Worm (Caenorhabditis elegans) whole organism, midembryonic: ENCODE measurements around the gene Y54G2A.50.

Experiments
- T22C8.4 ChIP-seq: fragments of 200-800 bp; sonication (Bioruptor generic); IDR thresholded peaks from 2 replicates; pipeline ENCODE4 v1.3.6; 2022; ENCODE audit warnings: missing genetic modification characterization, missing compliant biosample characterization
- flt-1 ChIP-seq: fragments of 200-800 bp; sonication (Bioruptor generic); IDR thresholded peaks from 2 replicates; pipeline ENCODE4 v1.3.6; 2022; ENCODE audit warnings: missing genetic modification characterization, missing compliant biosample characterization
- klf-2 ChIP-seq: fragments of 200-800 bp; sonication (Bioruptor generic); conservative IDR thresholded peaks from 2 replicates; pipeline ENCODE4 v1.3.6; 2022; ENCODE audit warnings: missing genetic modification reagents, missing genetic modification characterization, missing compliant biosample characterization
- med-1 ChIP-seq: sonication (generic microtip); optimal IDR thresholded peaks from 2 replicates; lab custom pipeline; 2017; ENCODE audit warnings: missing genetic modification characterization, mild to moderate bottlenecking, missing compliant biosample characterization, antibody characterized with exemption, missing genetic modification reagents; ENCODE audit not compliant: insufficient read depth
- ztf-29 ChIP-seq: fragments of 200-800 bp; sonication (Bioruptor generic); IDR thresholded peaks from 2 replicates; pipeline ENCODE4 v1.3.6; 2022; ENCODE audit warnings: missing genetic modification reagents, missing genetic modification characterization, missing compliant biosample characterization

ce11 chrIV:2897644-2898160, 20.1 kb upstream of the Y54G2A.50 start, which contains the start of gene Y54G2A.36:
- TF ChIP-seq ztf-29 (GFP tag; lab: Robert Waterston, UW) (no peak), T22C8.4 (no peak), med-1 (GFP tag; lab: Kevin White, UChicago) (no peak), klf-2 (GFP tag; lab: Robert Waterston, UW) (no peak), flt-1 (GFP tag; lab: Robert Waterston, UW) (no peak)
